Worm (Caenorhabditis elegans) whole organism, L4 larva: ENCODE data around the gene ddi-1.

Experiments
- Y48G9A.11 ChIP-seq: fragments of 200-800 bp; sonication (Bioruptor generic); IDR thresholded peaks from 2 replicates; pipeline ENCODE4 v1.3.6; 2022; ENCODE audit warnings: missing genetic modification reagents, missing genetic modification characterization, missing compliant biosample characterization
- aha-1 ChIP-seq: fragments of 150-350 bp; peaks from one replicate; lab custom pipeline; 2014; ENCODE audit warnings: missing biosample characterization, missing genetic modification characterization
- daf-8 ChIP-seq: fragments of 200-800 bp; sonication (Bioruptor generic); IDR thresholded peaks from 2 replicates; pipeline ENCODE4 v1.3.6; 2022; ENCODE audit warnings: missing genetic modification characterization, missing compliant biosample characterization
- dmd-6 ChIP-seq: fragments of 200-800 bp; sonication (Bioruptor generic); IDR thresholded peaks from 2 replicates; pipeline ENCODE4 v1.3.6; 2022; ENCODE audit warnings: missing genetic modification reagents, missing genetic modification characterization, missing compliant biosample characterization
- dmd-8 ChIP-seq: fragments of 200-800 bp; sonication (Bioruptor generic); IDR thresholded peaks from 2 replicates; pipeline ENCODE4 v1.3.6; 2022; ENCODE audit warnings: missing genetic modification characterization, missing compliant biosample characterization
- lsy-2 ChIP-seq, 2 experiments: fragments of 150-350 bp in 1 of 2; sonication (generic microtip) in 1 of 2; optimal IDR thresholded peaks; 2 replicates each; lab custom pipeline; 2014 to 2017; ENCODE audit warnings: missing biosample characterization in 2 of 2, missing genetic modification characterization in 2 of 2
- nhr-28 ChIP-seq: fragments of 150-350 bp; optimal IDR thresholded peaks from 2 replicates; lab custom pipeline; 2014; ENCODE audit warnings: missing biosample characterization, missing genetic modification characterization
- zfp-2 ChIP-seq: sonication (generic microtip); optimal IDR thresholded peaks from 2 replicates; lab custom pipeline; 2016; ENCODE audit warnings: mild to moderate bottlenecking, missing genetic modification characterization, missing compliant biosample characterization

Gene ddi-1

DNA sequence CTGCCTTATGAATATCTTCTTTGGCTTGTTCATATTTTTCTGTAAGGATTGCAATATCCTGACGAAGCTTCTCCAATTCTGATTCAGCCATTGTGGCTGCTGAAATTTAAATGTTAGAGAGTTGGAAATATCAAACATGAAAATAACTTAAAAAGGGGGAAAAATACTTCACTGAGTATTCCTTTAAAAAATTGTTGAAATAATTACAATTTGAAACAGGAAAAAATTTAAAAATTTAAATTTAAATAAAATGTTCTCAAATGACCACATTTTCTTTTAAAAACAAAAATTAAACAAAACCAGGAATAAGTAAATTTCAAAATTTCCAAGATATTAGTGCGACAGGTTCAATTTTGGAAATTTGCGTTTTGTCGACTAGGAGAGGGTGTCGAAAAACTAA lies 49.6 kb downstream of the ddi-1 start, which contains the start of gene bicd-1:
bicd-1 (minus strand) TSS at position 101 of the 400 bp plus-strand sequence.
- TF ChIP-seq dmd-6 (GFP tag; lab: Robert Waterston, UW) (no peak), lsy-2 (tag; optimal IDR thresholded peaks at IDR 0.05; lab: Kevin White, UChicago) (no peak), zfp-2 (tag; lab: Kevin White, UChicago) (no peak), Y48G9A.11 (no peak), daf-8 (GFP tag; lab: Robert Waterston, UW) (no peak)

DNA sequence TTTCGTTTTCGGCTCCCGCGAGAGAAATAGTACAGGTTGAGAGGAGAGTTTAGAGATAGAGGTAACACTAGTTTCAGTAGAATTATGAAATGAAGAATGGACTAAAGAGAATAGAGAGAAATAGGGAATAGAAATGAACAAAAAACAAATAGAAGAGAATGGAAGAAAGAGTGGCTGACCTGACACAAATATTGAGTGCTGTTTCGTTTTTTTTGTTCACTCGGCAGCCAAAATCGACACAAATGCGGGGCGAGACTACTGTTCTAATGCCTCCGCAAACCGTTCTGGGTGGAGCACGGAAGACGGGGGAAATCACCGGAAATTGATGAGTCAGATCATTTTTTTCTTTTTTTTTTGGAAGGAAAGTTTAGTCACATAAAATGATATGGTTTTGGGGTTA lies 50.0 kb downstream of the ddi-1 start:
- TF ChIP-seq dmd-8, result no peak
- TF ChIP-seq aha-1 (tag; lab: Kevin White, UChicago), result peak; percentile 42
- TF ChIP-seq nhr-28 (tag; lab: Kevin White, UChicago), result peak; percentile 10
